Fruit fly (Drosophila melanogaster) whole organism: ENCODE data around the gene eIF2beta.

Experiments
- CG8478 ChIP-seq: fragments of >200 bp; optimal IDR thresholded peaks from 2 replicates; lab custom pipeline; 2018; ENCODE audit warnings: inconsistent platforms
- Dll ChIP-seq: fragments of >200 bp; optimal IDR thresholded peaks from 2 replicates; lab custom pipeline; 2017
- EcR ChIP-seq, 2 experiments: fragments of >200 bp; optimal IDR thresholded peaks; 2 replicates each; lab custom pipeline; 2017; ENCODE audit warnings: missing biosample characterization in 2 of 2, missing genetic modification characterization in 2 of 2, missing genetic modification reagents in 2 of 2
- pan ChIP-seq: fragments of >200 bp; optimal IDR thresholded peaks from 2 replicates; lab custom pipeline; 2017
- psq ChIP-seq: fragments of >200 bp; optimal IDR thresholded peaks from 2 replicates; lab custom pipeline; 2017
- usp ChIP-seq: fragments of >200 bp; optimal IDR thresholded peaks from 2 replicates; lab custom pipeline; 2017; ENCODE audit warnings: missing biosample characterization, missing genetic modification characterization, mixed read lengths

The eIF2beta gene

DNA sequence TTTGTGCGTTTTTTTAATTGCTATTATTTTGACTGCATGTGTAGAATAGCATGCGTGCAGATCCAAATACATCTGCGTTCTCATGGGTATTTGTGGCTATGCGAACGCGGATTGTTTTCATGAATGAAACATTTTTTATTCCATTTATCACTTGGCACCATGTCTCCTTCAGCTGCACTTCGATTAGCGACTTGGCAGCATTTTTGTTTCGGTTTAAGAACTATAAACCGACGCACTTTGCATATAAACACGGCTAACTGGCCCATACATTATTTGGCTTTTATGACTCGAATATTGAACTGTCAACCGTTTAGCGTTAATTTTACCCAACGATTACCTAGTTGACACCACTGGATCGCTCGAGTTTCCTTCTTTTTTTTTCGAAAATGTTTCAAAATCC, 42.1 kb downstream of the eIF2beta start:
- TF ChIP-seq EcR (GFP tag; optimal IDR thresholded peaks at IDR 0.05; lab: Kevin White, UChicago) (no peak), CG8478 (no peak), Dll (no peak), pan (lab: Kevin White, UChicago) (no peak), usp (GFP tag; lab: Kevin White, UChicago) (no peak), psq (lab: Kevin White, UChicago) (no peak)

DNA sequence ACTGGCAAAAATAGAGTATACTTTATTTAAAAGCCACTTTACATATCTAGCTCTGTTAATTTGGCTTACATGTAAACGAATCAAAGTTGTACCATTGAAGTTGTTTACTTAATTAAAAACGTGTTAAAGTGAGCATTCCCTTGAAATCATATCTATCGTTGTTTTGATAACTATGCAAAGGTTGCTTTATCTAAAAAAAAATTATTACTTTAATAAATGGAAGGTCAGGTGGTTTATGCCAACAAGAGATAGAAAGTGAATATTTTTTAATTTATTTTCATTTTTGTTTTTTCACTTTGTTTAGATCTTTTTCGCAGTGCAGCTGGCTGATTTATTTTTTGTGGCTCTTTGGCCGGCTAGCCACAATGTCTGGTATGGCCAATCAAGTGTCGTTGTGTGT, 43.6 kb downstream of the eIF2beta start:
- TF ChIP-seq EcR (GFP tag; optimal IDR thresholded peaks at IDR 0.05; lab: Kevin White, UChicago): no peak
- TF ChIP-seq Dll: no peak
- no peak for TF ChIP-seq pan (lab: Kevin White, UChicago)
- TF ChIP-seq psq (lab: Kevin White, UChicago): no peak
- TF ChIP-seq CG8478: no peak
- no peak for TF ChIP-seq usp (GFP tag; lab: Kevin White, UChicago)

DNA sequence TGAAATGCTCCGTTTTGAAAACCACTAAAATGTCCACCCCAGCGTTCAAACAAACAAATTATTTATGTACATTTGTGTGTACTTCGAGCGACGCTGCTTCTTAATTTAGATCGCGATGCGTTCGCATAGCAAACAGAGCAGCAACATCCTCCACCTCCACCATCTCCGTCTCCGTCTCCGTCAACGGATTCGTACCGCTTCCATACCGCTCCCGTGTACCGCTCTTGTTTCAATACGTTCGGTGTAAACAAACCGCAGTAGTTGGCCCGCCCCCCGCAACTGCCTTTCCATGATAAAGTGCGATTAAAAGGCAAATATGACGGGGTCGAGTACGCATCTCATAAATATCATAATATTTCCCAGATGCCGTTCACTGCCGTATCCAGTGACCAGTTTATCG, 44.3 kb downstream of the eIF2beta start, which contains the start of gene CG33725:
Gene CG33725 (plus strand): TSS at position 364 of the 400 bp plus-strand sequence.
- no peak for TF ChIP-seq usp (GFP tag; lab: Kevin White, UChicago)
- TF ChIP-seq Dll: no peak

DNA sequence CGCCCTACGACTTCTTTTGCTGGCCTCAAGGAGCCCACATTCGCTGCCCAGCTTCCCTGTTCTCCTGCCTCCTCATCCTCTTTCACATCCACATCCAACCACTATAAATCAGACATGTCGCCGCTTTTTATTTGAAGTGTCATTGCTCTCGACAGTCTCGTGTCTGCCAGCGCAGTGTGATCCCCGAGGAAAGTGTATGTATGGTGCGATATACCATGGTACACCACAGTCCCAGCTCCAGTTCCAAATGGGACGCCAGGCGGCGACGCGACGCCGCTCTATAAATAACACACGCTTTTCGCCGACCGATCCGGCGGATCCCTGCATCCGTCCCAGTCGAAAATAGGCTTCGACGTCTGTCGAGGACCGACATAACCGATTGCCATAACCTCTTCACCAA, 48.3 kb downstream of the eIF2beta start:
- TF ChIP-seq usp (GFP tag; lab: Kevin White, UChicago): no peak
- TF ChIP-seq psq (lab: Kevin White, UChicago): no peak
- no peak for TF ChIP-seq EcR (GFP tag; optimal IDR thresholded peaks at IDR 0.05; lab: Kevin White, UChicago)
- TF ChIP-seq pan (lab: Kevin White, UChicago): no peak
- no peak for TF ChIP-seq Dll
- TF ChIP-seq CG8478: no peak
